Worm (Caenorhabditis elegans): Measurements from ENCODE around the gene fbxb-106.

- TF ChIP-seq ama-1 (optimal IDR thresholded peaks at IDR 0.05) (no peak), tbx-37 (GFP tag; conservative IDR thresholded peaks at IDR 0.05) (no peak), scrt-1 (GFP tag; IDR thresholded peaks at IDR 0.05) (no peak), sea-1 (GFP tag; conservative IDR thresholded peaks at IDR 0.05) (no peak), hnd-1 (tag; optimal IDR thresholded peaks at IDR 0.05) (no peak), B0310.2 (tag; optimal IDR thresholded peaks at IDR 0.05) (no peak)
Observed at ce11 chrII:2739619-2740018, 22.6 kb upstream of the fbxb-106 start, which contains the start of gene T05A8.6.

Data from whole organism, early embryonic.